Worm (Caenorhabditis elegans) whole organism, L3 larva: ENCODE results near the gene Y40H7A.11.

Source experiments
- R02D3.7 ChIP-seq: fragments of 150-350 bp; optimal IDR thresholded peaks from 2 replicates; lab custom pipeline; 2014; ENCODE audit warnings: missing biosample characterization, missing genetic modification characterization
- ZK546.5 ChIP-seq: sonication (generic microtip); optimal IDR thresholded peaks from 2 replicates; lab custom pipeline; 2017; ENCODE audit warnings: missing biosample characterization, missing genetic modification characterization
- ama-1 ChIP-seq: fragments of 150-350 bp; optimal IDR thresholded peaks from 2 replicates; lab custom pipeline; 2018
- ceh-16 ChIP-seq: sonication (generic microtip); optimal IDR thresholded peaks from 2 replicates; lab custom pipeline; 2017; ENCODE audit warnings: missing biosample characterization, missing genetic modification characterization
- ceh-28 ChIP-seq: fragments of 150-350 bp; optimal IDR thresholded peaks from 2 replicates; lab custom pipeline; 2014; ENCODE audit warnings: missing biosample characterization, missing genetic modification reagents, missing genetic modification characterization
- ceh-82 ChIP-seq: fragments of 150-350 bp; optimal IDR thresholded peaks from 2 replicates; lab custom pipeline; 2014; ENCODE audit warnings: missing biosample characterization, missing genetic modification characterization
- ceh-9 ChIP-seq: sonication (generic microtip); optimal IDR thresholded peaks from 2 replicates; lab custom pipeline; 2018; ENCODE audit warnings: missing biosample characterization, missing genetic modification characterization
- daf-12 ChIP-seq: fragments of 150-350 bp; optimal IDR thresholded peaks from 2 replicates; lab custom pipeline; 2014; ENCODE audit warnings: missing biosample characterization, missing genetic modification reagents, missing genetic modification characterization
- egl-5 ChIP-seq: fragments of 150-350 bp; optimal IDR thresholded peaks from 2 replicates; lab custom pipeline; 2017; ENCODE audit warnings: missing biosample characterization, missing genetic modification reagents, missing genetic modification characterization, inconsistent platforms
- elt-2 ChIP-seq: sonication (generic microtip); optimal IDR thresholded peaks from 2 replicates; lab custom pipeline; 2016; ENCODE audit warnings: missing genetic modification reagents, mild to moderate bottlenecking, missing genetic modification characterization, missing compliant biosample characterization
- elt-3 ChIP-seq, 3 experiments: fragments of 150-350 bp in 1 of 3; sonication (generic microtip) in 2 of 3; optimal IDR thresholded peaks; 2 replicates in 2 of 3; 4 replicates in 1 of 3; lab custom pipeline; 2014 to 2017; ENCODE audit warnings: missing biosample characterization in 3 of 3, missing genetic modification characterization in 3 of 3
- eor-1 ChIP-seq, 2 experiments: fragments of 150-350 bp; optimal IDR thresholded peaks; 2 replicates each; lab custom pipeline; 2014 to 2018; ENCODE audit warnings: missing biosample characterization in 2 of 2, missing genetic modification characterization in 2 of 2
- fkh-2 ChIP-seq: fragments of 150-350 bp; optimal IDR thresholded peaks from 2 replicates; lab custom pipeline; 2014; ENCODE audit warnings: missing biosample characterization, missing genetic modification reagents, missing genetic modification characterization
- fos-1 ChIP-seq: fragments of 150-350 bp; optimal IDR thresholded peaks from 2 replicates; lab custom pipeline; 2014; ENCODE audit warnings: missing biosample characterization, missing genetic modification characterization
- hmg-11 ChIP-seq: sonication (generic microtip); optimal IDR thresholded peaks from 2 replicates; lab custom pipeline; 2016; ENCODE audit warnings: missing genetic modification characterization, missing compliant biosample characterization
- jun-1 ChIP-seq: fragments of 150-350 bp; optimal IDR thresholded peaks from 2 replicates; lab custom pipeline; 2014; ENCODE audit warnings: missing biosample characterization, missing genetic modification reagents, missing genetic modification characterization
- lin-15B ChIP-seq: fragments of 150-350 bp; optimal IDR thresholded peaks from 2 replicates; lab custom pipeline; 2014; ENCODE audit warnings: missing biosample characterization, missing genetic modification characterization
- lin-39 ChIP-seq: fragments of 150-350 bp; optimal IDR thresholded peaks from 2 replicates; lab custom pipeline; 2018; ENCODE audit warnings: missing biosample characterization, missing genetic modification reagents, missing genetic modification characterization
- lsy-12 ChIP-seq: sonication (generic microtip); optimal IDR thresholded peaks from 2 replicates; lab custom pipeline; 2016; ENCODE audit warnings: mild to moderate bottlenecking, missing genetic modification characterization, missing compliant biosample characterization
- mdl-1 ChIP-seq: fragments of 150-350 bp; optimal IDR thresholded peaks from 2 replicates; lab custom pipeline; 2014; ENCODE audit warnings: missing biosample characterization, missing genetic modification characterization
- mml-1 ChIP-seq: fragments of 150-350 bp; sonication (generic microtip); optimal IDR thresholded peaks from 3 replicates; lab custom pipeline; 2014; ENCODE audit warnings: missing biosample characterization, missing genetic modification characterization
- nfya-1 ChIP-seq: sonication (generic microtip); optimal IDR thresholded peaks from 2 replicates; lab custom pipeline; 2017; ENCODE audit warnings: missing genetic modification characterization, mild to moderate bottlenecking, missing compliant biosample characterization, antibody characterized with exemption, moderate library complexity; ENCODE audit not compliant: insufficient read depth
- nhr-12 ChIP-seq: fragments of 150-350 bp; optimal IDR thresholded peaks from 2 replicates; lab custom pipeline; 2014; ENCODE audit warnings: missing biosample characterization, missing genetic modification characterization
- nhr-25 ChIP-seq: sonication (generic microtip); optimal IDR thresholded peaks from 2 replicates; lab custom pipeline; 2017; ENCODE audit warnings: missing biosample characterization, missing genetic modification characterization
- nhr-28 ChIP-seq: fragments of 150-350 bp; optimal IDR thresholded peaks from 2 replicates; lab custom pipeline; 2014; ENCODE audit warnings: missing biosample characterization, missing genetic modification characterization
- nhr-67 ChIP-seq: fragments of 150-350 bp; optimal IDR thresholded peaks from 2 replicates; lab custom pipeline; 2014; ENCODE audit warnings: missing biosample characterization, missing genetic modification characterization
- nhr-76 ChIP-seq: fragments of 150-350 bp; sonication (generic microtip); optimal IDR thresholded peaks from 5 replicates; lab custom pipeline; 2014; ENCODE audit warnings: missing biosample characterization, missing genetic modification characterization
- nhr-77 ChIP-seq: fragments of 150-350 bp; optimal IDR thresholded peaks from 2 replicates; lab custom pipeline; 2014; ENCODE audit warnings: missing biosample characterization, missing genetic modification characterization
- pha-4 ChIP-seq: fragments of 150-350 bp; optimal IDR thresholded peaks from 2 replicates; lab custom pipeline; 2014; ENCODE audit warnings: missing biosample characterization, missing genetic modification reagents, missing genetic modification characterization
- pqm-1 ChIP-seq: fragments of 150-350 bp; optimal IDR thresholded peaks from 2 replicates; lab custom pipeline; 2017; ENCODE audit warnings: missing biosample characterization, missing genetic modification characterization, inconsistent platforms
- sea-2 ChIP-seq: fragments of 150-350 bp; sonication (generic microtip); optimal IDR thresholded peaks from 4 replicates; lab custom pipeline; 2014; ENCODE audit warnings: missing biosample characterization, missing genetic modification reagents, missing genetic modification characterization
- snpc-4 ChIP-seq: fragments of 150-350 bp; optimal IDR thresholded peaks from 2 replicates; lab custom pipeline; 2014; ENCODE audit warnings: missing biosample characterization, missing genetic modification characterization
- tbx-2 ChIP-seq: sonication (generic microtip); optimal IDR thresholded peaks from 2 replicates; lab custom pipeline; 2016; ENCODE audit warnings: mild to moderate bottlenecking, missing genetic modification characterization, missing compliant biosample characterization
- unc-39 ChIP-seq: sonication (generic microtip); optimal IDR thresholded peaks from 4 replicates; lab custom pipeline; 2017; ENCODE audit warnings: missing biosample characterization, missing genetic modification characterization
- unc-62 ChIP-seq: fragments of 150-350 bp; sonication (generic microtip); optimal IDR thresholded peaks from 4 replicates; lab custom pipeline; 2014; ENCODE audit warnings: missing biosample characterization, missing genetic modification reagents, missing genetic modification characterization
- ztf-11 ChIP-seq: fragments of 150-350 bp; optimal IDR thresholded peaks from 2 replicates; lab custom pipeline; 2014; ENCODE audit warnings: missing biosample characterization, missing genetic modification characterization
- ztf-4 ChIP-seq: fragments of 150-350 bp; optimal IDR thresholded peaks from 2 replicates; lab custom pipeline; 2014; ENCODE audit warnings: missing biosample characterization, missing genetic modification characterization

The Y40H7A.11 gene

ce11 chrIV:15206649-15207048, 13.5 kb downstream of the Y40H7A.11 start:
- no peak for TF ChIP-seq hmg-11 (tag; lab: Kevin White, UChicago)
- TF ChIP-seq fos-1 (tag; lab: Kevin White, UChicago): no peak
- TF ChIP-seq nfya-1: no peak
- no peak for TF ChIP-seq elt-3 (tag; optimal IDR thresholded peaks at IDR 0.05; lab: Kevin White, UChicago)
- TF ChIP-seq egl-5 (tag; lab: Kevin White, UChicago): no peak
- no peak for TF ChIP-seq lin-15B (tag; lab: Kevin White, UChicago)

ce11 chrIV:15202923-15203322, 17.2 kb downstream of the Y40H7A.11 start, which contains the start of gene sra-30:
Gene sra-30 (minus strand): TSS chrIV:15203023.
- no peak for TF ChIP-seq elt-2 (tag; lab: Kevin White, UChicago)
- TF ChIP-seq, all 47 proteins: peak for 0

ce11 chrIV:15187517-15188181, 32.5 kb downstream of the Y40H7A.11 start:
- TF ChIP-seq ceh-16 (tag; lab: Kevin White, UChicago) (no peak), ceh-82 (tag; lab: Kevin White, UChicago) (no peak), nhr-76 (tag; lab: Kevin White, UChicago) (no peak), elt-2 (tag; lab: Kevin White, UChicago) (peak; percentile 12)
- TF ChIP-seq, all 47 proteins: peak for 1

- TF ChIP-seq ZK546.5: no peak
- TF ChIP-seq unc-62 (GFP tag; lab: Kevin White, UChicago): no peak
- TF ChIP-seq mdl-1 (tag; lab: Kevin White, UChicago): no peak
- no peak for TF ChIP-seq lin-39
- TF ChIP-seq nhr-77 (tag; lab: Kevin White, UChicago): no peak
- TF ChIP-seq mml-1: no peak
- no peak for TF ChIP-seq ceh-9 (tag; lab: Kevin White, UChicago)
- no peak for TF ChIP-seq ama-1 (lab: Kevin White, UChicago)
- no peak for TF ChIP-seq ztf-11 (tag; lab: Kevin White, UChicago)
- no peak for TF ChIP-seq nhr-67 (tag; lab: Kevin White, UChicago)
- TF ChIP-seq sea-2 (GFP tag; lab: Kevin White, UChicago): no peak
- TF ChIP-seq ztf-4: no peak
- no peak for TF ChIP-seq fkh-2 (tag; lab: Kevin White, UChicago)
- TF ChIP-seq tbx-2 (tag; lab: Kevin White, UChicago): no peak
- TF ChIP-seq pqm-1 (tag; lab: Kevin White, UChicago): no peak
- TF ChIP-seq nhr-28 (tag; lab: Kevin White, UChicago): no peak
- TF ChIP-seq nhr-12 (tag; lab: Kevin White, UChicago): no peak
- no peak for TF ChIP-seq ceh-16 (tag; lab: Kevin White, UChicago)
- no peak for TF ChIP-seq elt-2 (tag; lab: Kevin White, UChicago)
Measured at ce11 chrIV:15179615-15180014, 40.5 kb downstream of the Y40H7A.11 start, which contains the start of gene srd-23. Gene srd-23 (plus strand): TSS chrIV:15179915.

- TF ChIP-seq unc-39 (no peak), pha-4 (tag; lab: Kevin White, UChicago) (no peak), ceh-28 (tag; lab: Kevin White, UChicago) (no peak), daf-12 (no peak), unc-62 (GFP tag; lab: Kevin White, UChicago) (no peak), eor-1 (tag; optimal IDR thresholded peaks at IDR 0.05; lab: Kevin White, UChicago) (no peak), mdl-1 (tag; lab: Kevin White, UChicago) (no peak), R02D3.7 (tag; lab: Kevin White, UChicago) (no peak), elt-3 (tag; optimal IDR thresholded peaks at IDR 0.05; lab: Kevin White, UChicago) (no peak), lsy-12 (no peak), jun-1 (tag; lab: Kevin White, UChicago) (no peak), fkh-2 (tag; lab: Kevin White, UChicago) (no peak), lin-39 (no peak), snpc-4 (tag; lab: Kevin White, UChicago) (no peak), nhr-12 (tag; lab: Kevin White, UChicago) (no peak), nhr-25 (tag; lab: Kevin White, UChicago) (no peak), nfya-1 (no peak), tbx-2 (tag; lab: Kevin White, UChicago) (no peak)
Measured at ce11 chrIV:15175487-15176128, 44.5 kb downstream of the Y40H7A.11 start, which contains the start of gene Y40H7A.4. Gene Y40H7A.4 (minus strand): TSS chrIV:15175537.
